Worm (Caenorhabditis elegans) whole organism, L1 larva: ENCODE data around the gene cbp-1.

Experiments
- C04F5.9 ChIP-seq: sonication (generic microtip); optimal IDR thresholded peaks from 2 replicates; lab custom pipeline; 2016; ENCODE audit warnings: missing genetic modification characterization, missing compliant biosample characterization
- F16B12.6 ChIP-seq: fragments of 150-350 bp; optimal IDR thresholded peaks from 2 replicates; lab custom pipeline; 2014; ENCODE audit warnings: missing biosample characterization, missing genetic modification characterization
- aly-2 ChIP-seq: fragments of 150-350 bp; optimal IDR thresholded peaks from 2 replicates; lab custom pipeline; 2014; ENCODE audit warnings: missing biosample characterization, missing genetic modification characterization
- ama-1 ChIP-seq: fragments of 150-350 bp; optimal IDR thresholded peaks from 2 replicates; lab custom pipeline; 2014
- ceh-63 ChIP-seq: fragments of 200-800 bp; sonication (Bioruptor generic); optimal IDR thresholded peaks from 2 replicates; lab custom pipeline; 2018; ENCODE audit warnings: mild to moderate bottlenecking, missing genetic modification characterization, missing compliant biosample characterization
- ceh-8 ChIP-seq: fragments of 200-800 bp; sonication (Bioruptor generic); optimal IDR thresholded peaks from 2 replicates; lab custom pipeline; 2018; ENCODE audit warnings: mild to moderate bottlenecking, missing genetic modification characterization, moderate library complexity, missing compliant biosample characterization
- ceh-82 ChIP-seq, 3 experiments: fragments of 150-350 bp in 1 of 3; sonication (generic microtip) in 2 of 3; optimal IDR thresholded peaks; 2 replicates each; lab custom pipeline; 2014 to 2017; ENCODE audit warnings: missing biosample characterization in 3 of 3, missing genetic modification characterization in 3 of 3
- ceh-88 ChIP-seq: fragments of 200-800 bp; sonication (Bioruptor generic); IDR thresholded peaks from 2 replicates; pipeline ENCODE4 v1.3.6; 2022; ENCODE audit warnings: missing genetic modification characterization, missing compliant biosample characterization
- dsc-1 ChIP-seq: sonication (generic microtip); optimal IDR thresholded peaks from 2 replicates; lab custom pipeline; 2016; ENCODE audit warnings: mild to moderate bottlenecking, missing genetic modification characterization, missing compliant biosample characterization
- efl-1 ChIP-seq, 4 experiments: fragments of 150-350 bp; optimal IDR thresholded peaks in 3 of 4; peaks in 1 of 4; 1 replicate in 1 of 4; 2 replicates in 3 of 4; lab custom pipeline; 2014; ENCODE audit warnings: missing biosample characterization in 2 of 4, missing genetic modification characterization in 2 of 4, missing genetic modification reagents in 2 of 4
- efl-3 ChIP-seq: fragments of 200-800 bp; sonication (Bioruptor generic); optimal IDR thresholded peaks from 2 replicates; lab custom pipeline; 2018; ENCODE audit warnings: mild to moderate bottlenecking, missing genetic modification characterization, missing compliant biosample characterization
- egl-27 ChIP-seq, 2 experiments: fragments of 150-350 bp in 1 of 2; sonication (generic microtip); optimal IDR thresholded peaks; 3 replicates each; lab custom pipeline; 2017 to 2018; ENCODE audit warnings: missing biosample characterization in 2 of 2, missing genetic modification characterization in 2 of 2, missing genetic modification reagents in 2 of 2
- elt-2 ChIP-seq: sonication (generic microtip); optimal IDR thresholded peaks from 2 replicates; lab custom pipeline; 2016; ENCODE audit warnings: missing genetic modification characterization, mild to moderate bottlenecking, inconsistent platforms, missing compliant biosample characterization, missing genetic modification reagents
- elt-3 ChIP-seq, 6 experiments: fragments of 150-350 bp in 1 of 6; sonication (generic microtip); optimal IDR thresholded peaks; 2 replicates each; lab custom pipeline; 2017 to 2018; ENCODE audit warnings: missing biosample characterization in 6 of 6, missing genetic modification characterization in 6 of 6, inconsistent platforms in 1 of 6
- fkh-4 ChIP-seq: sonication (generic microtip); optimal IDR thresholded peaks from 2 replicates; lab custom pipeline; 2016; ENCODE audit warnings: missing compliant biosample characterization, missing genetic modification characterization, borderline replicate concordance
- fkh-8 ChIP-seq: sonication (generic microtip); optimal IDR thresholded peaks from 2 replicates; lab custom pipeline; 2016; ENCODE audit warnings: mild to moderate bottlenecking, missing genetic modification characterization, missing compliant biosample characterization
- fos-1 ChIP-seq: fragments of 150-350 bp; optimal IDR thresholded peaks from 2 replicates; lab custom pipeline; 2014; ENCODE audit warnings: missing biosample characterization, missing genetic modification characterization
- grh-1 ChIP-seq: fragments of 200-800 bp; sonication (Bioruptor generic); IDR thresholded peaks from 2 replicates; pipeline ENCODE4 v1.3.6; 2022; ENCODE audit warnings: missing genetic modification reagents, missing genetic modification characterization, missing compliant biosample characterization
- hpl-2 ChIP-seq: fragments of 150-350 bp; optimal IDR thresholded peaks from 2 replicates; lab custom pipeline; 2014; ENCODE audit warnings: missing biosample characterization, missing genetic modification reagents, missing genetic modification characterization
- lin-14 ChIP-seq: fragments of 200-800 bp; sonication (Bioruptor generic); optimal IDR thresholded peaks from 2 replicates; lab custom pipeline; 2018; ENCODE audit warnings: mild to moderate bottlenecking, missing genetic modification characterization, moderate library complexity, missing compliant biosample characterization
- lin-35 ChIP-seq, 2 experiments: fragments of 150-350 bp; optimal IDR thresholded peaks; 2 replicates each; lab custom pipeline; 2014; ENCODE audit warnings: missing biosample characterization in 2 of 2, missing genetic modification characterization in 2 of 2, missing genetic modification reagents in 2 of 2
- mdl-1 ChIP-seq, 2 experiments: fragments of 150-350 bp; optimal IDR thresholded peaks; 2 replicates each; lab custom pipeline; 2014 to 2017; ENCODE audit warnings: missing biosample characterization in 2 of 2, missing genetic modification characterization in 2 of 2, inconsistent platforms in 1 of 2
- mef-2 ChIP-seq: fragments of 150-350 bp; optimal IDR thresholded peaks from 2 replicates; lab custom pipeline; 2014; ENCODE audit warnings: missing biosample characterization, missing genetic modification characterization
- nhr-11 ChIP-seq: fragments of 150-350 bp; optimal IDR thresholded peaks from 2 replicates; lab custom pipeline; 2014; ENCODE audit warnings: missing biosample characterization, missing genetic modification characterization
- nhr-19 ChIP-seq: fragments of 200-800 bp; sonication (Bioruptor generic); conservative IDR thresholded peaks from 2 replicates; pipeline ENCODE4 v1.3.6; 2022; ENCODE audit warnings: missing genetic modification characterization, missing compliant biosample characterization
- nhr-20 ChIP-seq: sonication (generic microtip); optimal IDR thresholded peaks from 2 replicates; lab custom pipeline; 2016; ENCODE audit warnings: mild to moderate bottlenecking, missing genetic modification characterization, missing compliant biosample characterization
- nhr-28 ChIP-seq: fragments of 150-350 bp; optimal IDR thresholded peaks from 2 replicates; lab custom pipeline; 2014; ENCODE audit warnings: missing biosample characterization, missing genetic modification characterization
- nhr-71 ChIP-seq: sonication (generic microtip); optimal IDR thresholded peaks from 2 replicates; lab custom pipeline; 2016; ENCODE audit warnings: mild to moderate bottlenecking, missing genetic modification characterization, moderate library complexity, missing compliant biosample characterization
- nhr-77 ChIP-seq: fragments of 150-350 bp; optimal IDR thresholded peaks from 2 replicates; lab custom pipeline; 2014; ENCODE audit warnings: missing biosample characterization, missing genetic modification characterization
- nhr-90 ChIP-seq: sonication (generic microtip); optimal IDR thresholded peaks from 2 replicates; lab custom pipeline; 2016; ENCODE audit warnings: mild to moderate bottlenecking, missing genetic modification characterization, missing compliant biosample characterization; ENCODE audit not compliant: poor library complexity
- pqm-1 ChIP-seq: sonication (generic microtip); optimal IDR thresholded peaks from 3 replicates; lab custom pipeline; 2017; ENCODE audit warnings: missing biosample characterization, missing genetic modification characterization
- rnt-1 ChIP-seq: sonication (generic microtip); optimal IDR thresholded peaks from 2 replicates; lab custom pipeline; 2016; ENCODE audit warnings: mild to moderate bottlenecking, missing genetic modification characterization, moderate library complexity, missing compliant biosample characterization
- snpc-4 ChIP-seq: fragments of 150-350 bp; optimal IDR thresholded peaks from 2 replicates; lab custom pipeline; 2014; ENCODE audit warnings: missing biosample characterization, missing genetic modification characterization
- snu-23 ChIP-seq: sonication (generic microtip); optimal IDR thresholded peaks from 2 replicates; lab custom pipeline; 2016; ENCODE audit warnings: missing genetic modification characterization, missing compliant biosample characterization
- sox-4 ChIP-seq: sonication (generic microtip); optimal IDR thresholded peaks from 2 replicates; lab custom pipeline; 2016; ENCODE audit warnings: missing genetic modification characterization, missing compliant biosample characterization
- sup-37 ChIP-seq: fragments of 200-800 bp; sonication (Bioruptor generic); optimal IDR thresholded peaks from 2 replicates; lab custom pipeline; 2018; ENCODE audit warnings: mild to moderate bottlenecking, missing genetic modification characterization, missing compliant biosample characterization
- tbx-2 ChIP-seq: sonication (generic microtip); optimal IDR thresholded peaks from 2 replicates; lab custom pipeline; 2016; ENCODE audit warnings: missing genetic modification characterization, missing compliant biosample characterization
- unc-130 ChIP-seq: fragments of 150-350 bp; optimal IDR thresholded peaks from 2 replicates; lab custom pipeline; 2017; ENCODE audit warnings: missing biosample characterization, missing genetic modification characterization, inconsistent platforms
- unc-30 ChIP-seq: sonication (generic microtip); optimal IDR thresholded peaks from 2 replicates; lab custom pipeline; 2017; ENCODE audit warnings: missing biosample characterization, missing genetic modification characterization
- unc-62 ChIP-seq: fragments of 150-350 bp; optimal IDR thresholded peaks from 2 replicates; lab custom pipeline; 2014; ENCODE audit warnings: missing biosample characterization, missing genetic modification reagents, missing genetic modification characterization
- unc-86 ChIP-seq: sonication (generic microtip); optimal IDR thresholded peaks from 2 replicates; lab custom pipeline; 2016; ENCODE audit warnings: missing genetic modification characterization, missing compliant biosample characterization
- xbp-1 ChIP-seq: sonication (generic microtip); optimal IDR thresholded peaks from 2 replicates; lab custom pipeline; 2016; ENCODE audit warnings: missing genetic modification characterization, missing compliant biosample characterization
- zip-4 ChIP-seq: fragments of 200-800 bp; sonication (Bioruptor generic); optimal IDR thresholded peaks from 2 replicates; lab custom pipeline; 2018; ENCODE audit warnings: mild to moderate bottlenecking, missing genetic modification characterization, moderate library complexity, missing compliant biosample characterization

The cbp-1 gene

DNA sequence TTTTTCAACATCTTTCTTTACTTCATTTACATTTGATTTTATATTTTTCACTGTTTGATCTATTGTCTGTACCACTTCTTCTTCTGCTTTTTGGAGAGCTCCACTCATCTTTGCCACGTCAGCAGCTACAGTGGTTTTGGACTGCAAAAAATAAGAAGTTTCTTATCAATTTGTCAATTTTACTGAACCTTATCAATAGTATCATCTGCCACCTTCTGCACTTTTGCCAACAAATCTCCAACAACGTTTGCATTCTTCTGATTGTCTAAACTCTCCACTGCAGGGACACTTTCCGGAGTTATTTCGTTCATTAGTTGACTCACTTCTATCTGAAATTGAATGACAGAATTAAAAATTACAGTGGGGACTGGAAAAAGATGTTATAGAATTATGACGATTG, 20.5 kb downstream of the cbp-1 start:
- peak; percentile 56 for TF ChIP-seq elt-2
- peak in 1 of 2 experiments; percentile 15 for TF ChIP-seq lin-35 (GFP tag; optimal IDR thresholded peaks at IDR 0.05; lab: Kevin White, UChicago)
- TF ChIP-seq grh-1 (GFP tag; lab: Robert Waterston, UW): no peak
- TF ChIP-seq unc-62 (GFP tag; lab: Kevin White, UChicago): no peak
- no peak for TF ChIP-seq nhr-77 (tag; lab: Kevin White, UChicago)
- no peak for TF ChIP-seq F16B12.6 (tag; lab: Kevin White, UChicago)
- no peak for TF ChIP-seq lin-14
- TF ChIP-seq tbx-2 (tag; lab: Kevin White, UChicago): no peak
- TF ChIP-seq ama-1 (lab: Kevin White, UChicago): no peak

DNA sequence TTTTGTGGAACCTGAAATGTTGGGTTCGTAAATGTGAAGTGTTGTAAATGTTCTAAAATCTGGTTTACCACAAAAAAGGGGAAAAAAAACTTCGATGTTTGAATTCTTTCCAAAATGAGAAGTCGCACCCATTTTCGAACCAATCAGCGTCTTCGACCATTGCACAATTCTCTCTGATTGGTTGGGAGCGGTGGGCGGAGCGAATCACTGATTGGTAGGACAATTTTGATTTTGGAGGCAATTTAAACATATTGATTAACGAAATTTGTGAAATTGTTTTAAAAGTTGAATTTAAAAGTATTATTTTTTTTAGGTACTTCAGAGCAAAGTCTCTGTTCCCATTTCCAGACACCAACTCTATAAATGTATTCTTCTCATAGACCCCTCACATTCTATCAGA, 22.8 kb downstream of the cbp-1 start:
- TF ChIP-seq unc-30 (no peak), efl-1 (optimal IDR thresholded peaks at IDR 0.05; lab: Kevin White, UChicago) (no peak), efl-1 (GFP tag; optimal IDR thresholded peaks at IDR 0.05 in 1 of 2; lab: Kevin White, UChicago) (peak in 1 of 2 experiments; percentile 51), zip-4 (GFP tag; lab: Kevin White, UChicago) (no peak)
- TF ChIP-seq, all 84 proteins: peak for 1

DNA sequence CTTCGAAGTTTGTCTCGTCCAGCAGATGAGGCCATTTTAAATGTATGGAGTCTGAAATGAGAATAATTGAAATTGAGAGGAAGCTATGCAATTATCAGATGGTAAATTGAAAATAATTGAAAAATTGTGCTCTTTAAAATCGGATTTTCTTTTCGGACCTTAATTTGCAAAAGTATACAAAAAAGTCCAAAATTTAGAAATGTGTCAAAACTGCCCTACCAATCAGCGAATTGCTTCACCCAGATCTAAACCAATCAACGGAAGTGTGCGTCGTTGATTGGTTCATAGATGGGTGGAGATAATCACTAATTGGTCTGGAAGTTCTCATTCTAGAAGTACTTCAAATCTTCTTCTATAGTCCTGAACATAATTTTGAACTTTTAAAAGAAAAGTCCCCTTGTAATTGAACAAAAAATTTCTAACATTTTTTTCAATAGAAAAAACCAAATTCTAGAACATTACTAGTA, 23.3 kb downstream of the cbp-1 start, which contains the start of gene R10E11.5:
Gene R10E11.5 (minus strand): TSS at position 51 of the 467 bp plus-strand sequence.
- no peak for TF ChIP-seq grh-1 (GFP tag; lab: Robert Waterston, UW)
- TF ChIP-seq nhr-77 (tag; lab: Kevin White, UChicago): no peak
- no peak for TF ChIP-seq pqm-1 (tag; lab: Kevin White, UChicago)
- no peak for TF ChIP-seq C04F5.9 (tag; lab: Kevin White, UChicago)
- no peak for TF ChIP-seq hpl-2 (GFP tag; lab: Kevin White, UChicago)
- TF ChIP-seq sox-4 (tag; lab: Kevin White, UChicago): no peak
- no peak for TF ChIP-seq xbp-1 (tag; lab: Kevin White, UChicago)
- TF ChIP-seq ama-1 (lab: Kevin White, UChicago): no peak
- no peak for TF ChIP-seq ceh-8 (GFP tag; lab: Kevin White, UChicago)
- no peak for TF ChIP-seq elt-3 (tag; optimal IDR thresholded peaks at IDR 0.05; lab: Kevin White, UChicago)
- no peak for TF ChIP-seq tbx-2 (tag; lab: Kevin White, UChicago)
- no peak for TF ChIP-seq unc-130

DNA sequence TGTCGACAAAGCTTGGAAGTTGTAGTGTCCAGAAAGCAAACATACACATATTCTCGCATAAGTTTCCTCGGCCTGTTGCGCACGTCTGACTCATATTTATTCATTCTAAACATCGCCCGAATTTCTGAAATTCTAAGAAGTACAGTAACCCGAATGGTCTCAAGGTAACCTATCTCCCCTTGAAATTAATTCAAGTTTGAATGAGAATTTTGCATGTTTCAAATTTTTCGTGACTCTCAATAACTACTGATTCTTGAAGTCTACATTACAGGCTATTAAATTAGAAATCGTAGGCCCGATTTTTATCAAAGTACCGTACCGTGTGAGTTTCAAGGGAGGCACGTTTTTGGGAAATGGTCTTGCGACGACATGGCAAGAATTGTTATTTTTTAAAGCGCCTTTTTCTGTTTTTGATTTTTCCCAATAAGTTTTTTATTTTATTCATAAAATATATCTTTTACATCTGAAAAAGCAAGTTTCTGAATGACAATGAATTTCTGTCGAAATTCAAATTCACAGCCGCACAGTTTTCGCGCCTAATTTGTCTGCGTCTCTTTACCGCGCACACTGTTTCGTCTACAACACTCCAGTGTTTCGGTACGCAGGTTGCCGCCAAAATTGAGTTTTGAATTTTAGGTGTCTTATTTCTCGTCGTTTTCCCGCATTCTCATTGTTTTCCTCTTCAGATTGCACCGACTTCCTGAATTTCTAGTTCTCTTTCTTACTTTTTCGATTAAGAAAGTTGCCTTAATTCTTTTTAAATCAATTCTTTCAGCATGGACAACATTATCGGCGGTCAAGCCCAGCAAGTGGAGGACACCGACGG, 27.5 kb downstream of the cbp-1 start, which contains the start of the genes R10E11.9 and mcm-6:
Gene R10E11.9 (minus strand): TSS at position 51 of the 826 bp plus-strand sequence.
Gene mcm-6 (plus strand): TSS at position 776 of the 826 bp plus-strand sequence.
- TF ChIP-seq ceh-88 (GFP tag; lab: Robert Waterston, UW) (no peak), snpc-4 (no peak), mef-2 (tag; lab: Kevin White, UChicago) (no peak), unc-86 (tag; lab: Kevin White, UChicago) (no peak), hpl-2 (GFP tag; lab: Kevin White, UChicago) (no peak), mdl-1 (tag; optimal IDR thresholded peaks at IDR 0.05; lab: Kevin White, UChicago) (peak in 1 of 2 experiments; percentile 3), elt-2 (no peak), nhr-28 (tag; lab: Kevin White, UChicago) (no peak), nhr-19 (GFP tag; lab: Robert Waterston, UW) (no peak), efl-3 (GFP tag; lab: Kevin White, UChicago) (no peak), aly-2 (tag; lab: Kevin White, UChicago) (no peak), fkh-8 (no peak), fos-1 (tag; lab: Kevin White, UChicago) (no peak), egl-27 (tag; optimal IDR thresholded peaks at IDR 0.05; lab: Kevin White, UChicago) (no peak), ceh-82 (tag; optimal IDR thresholded peaks at IDR 0.05; lab: Kevin White, UChicago) (no peak), lin-14 (peak; percentile 47), dsc-1 (tag; lab: Kevin White, UChicago) (no peak), ceh-63 (GFP tag; lab: Kevin White, UChicago) (no peak), fkh-4 (tag; lab: Kevin White, UChicago) (no peak), ama-1 (lab: Kevin White, UChicago) (no peak), nhr-20 (tag; lab: Kevin White, UChicago) (peak; percentile 42), snu-23 (peak; percentile 35), tbx-2 (tag; lab: Kevin White, UChicago) (no peak), nhr-71 (peak; percentile 33), nhr-11 (tag; lab: Kevin White, UChicago) (no peak), rnt-1 (tag; lab: Kevin White, UChicago) (no peak), unc-130 (no peak), sup-37 (GFP tag; lab: Kevin White, UChicago) (no peak), grh-1 (GFP tag; lab: Robert Waterston, UW) (no peak), pqm-1 (tag; lab: Kevin White, UChicago) (no peak), nhr-90 (peak; percentile 22)
